Worm (Caenorhabditis elegans) whole organism, early embryonic: Measurements from ENCODE around the gene K09C4.5.

Experiments
- B0310.2 ChIP-seq: sonication (generic microtip); optimal IDR thresholded peaks from 2 replicates; lab custom pipeline; 2016; ENCODE audit warnings: mild to moderate bottlenecking, missing genetic modification characterization, missing compliant biosample characterization
- F13C5.2 ChIP-seq: sonication (generic microtip); optimal IDR thresholded peaks from 2 replicates; lab custom pipeline; 2017; ENCODE audit warnings: mild to moderate bottlenecking, missing genetic modification characterization, inconsistent platforms, missing compliant biosample characterization
- aly-1 ChIP-seq: sonication (generic microtip); optimal IDR thresholded peaks from 2 replicates; lab custom pipeline; 2016; ENCODE audit warnings: missing genetic modification characterization, missing compliant biosample characterization
- ama-1 ChIP-seq: fragments of 150-350 bp; optimal IDR thresholded peaks from 2 replicates; lab custom pipeline; 2014
- ceh-36 ChIP-seq: sonication (generic microtip); optimal IDR thresholded peaks from 2 replicates; lab custom pipeline; 2016; ENCODE audit warnings: missing genetic modification characterization, inconsistent platforms, missing compliant biosample characterization
- flt-1 ChIP-seq: fragments of 200-800 bp; sonication (Bioruptor generic); IDR thresholded peaks from 2 replicates; pipeline ENCODE4 v1.3.6; 2022; ENCODE audit warnings: missing genetic modification characterization, missing compliant biosample characterization
- hmbx-1 ChIP-seq: sonication (generic microtip); optimal IDR thresholded peaks from 2 replicates; lab custom pipeline; 2016; ENCODE audit warnings: mild to moderate bottlenecking, missing genetic modification characterization, missing compliant biosample characterization
- hmg-4 ChIP-seq: fragments of 200-800 bp; sonication (Bioruptor generic); optimal IDR thresholded peaks from 2 replicates; lab custom pipeline; 2018; ENCODE audit warnings: mild to moderate bottlenecking, missing genetic modification characterization, missing compliant biosample characterization
- hnd-1 ChIP-seq: sonication (generic microtip); optimal IDR thresholded peaks from 2 replicates; lab custom pipeline; 2016; ENCODE audit warnings: missing genetic modification characterization, missing compliant biosample characterization
- pes-1 ChIP-seq: fragments of 200-800 bp; sonication (Bioruptor generic); IDR thresholded peaks from 2 replicates; pipeline ENCODE4 v1.3.6; 2022; ENCODE audit warnings: missing genetic modification reagents, missing genetic modification characterization, missing compliant biosample characterization
- sea-1 ChIP-seq: fragments of 200-800 bp; sonication (Bioruptor generic); conservative IDR thresholded peaks from 2 replicates; pipeline ENCODE4 v1.3.6; 2022; ENCODE audit warnings: missing genetic modification characterization, missing compliant biosample characterization
- tbx-11 ChIP-seq: fragments of 200-800 bp; sonication (Bioruptor generic); IDR thresholded peaks from 2 replicates; pipeline ENCODE4 v1.3.6; 2022; ENCODE audit warnings: missing genetic modification characterization, missing compliant biosample characterization

- TF ChIP-seq pes-1 (GFP tag; lab: Robert Waterston, UW) (no peak), tbx-11 (GFP tag; lab: Robert Waterston, UW) (no peak), flt-1 (GFP tag; lab: Robert Waterston, UW) (no peak), sea-1 (GFP tag; lab: Robert Waterston, UW) (no peak), hmg-4 (GFP tag; lab: Kevin White, UChicago) (no peak), hmbx-1 (no peak), ama-1 (no peak), B0310.2 (tag; lab: Kevin White, UChicago) (no peak), hnd-1 (tag; lab: Kevin White, UChicago) (no peak), aly-1 (no peak), ceh-36 (tag; lab: Kevin White, UChicago) (no peak), F13C5.2 (tag; lab: Kevin White, UChicago) (no peak)
Observed at ce11 chrX:3300582-3300981, 18.2 kb downstream of the K09C4.5 start.
